Fruit fly (Drosophila melanogaster): ENCODE measurements around the gene CG42486.

DNA sequence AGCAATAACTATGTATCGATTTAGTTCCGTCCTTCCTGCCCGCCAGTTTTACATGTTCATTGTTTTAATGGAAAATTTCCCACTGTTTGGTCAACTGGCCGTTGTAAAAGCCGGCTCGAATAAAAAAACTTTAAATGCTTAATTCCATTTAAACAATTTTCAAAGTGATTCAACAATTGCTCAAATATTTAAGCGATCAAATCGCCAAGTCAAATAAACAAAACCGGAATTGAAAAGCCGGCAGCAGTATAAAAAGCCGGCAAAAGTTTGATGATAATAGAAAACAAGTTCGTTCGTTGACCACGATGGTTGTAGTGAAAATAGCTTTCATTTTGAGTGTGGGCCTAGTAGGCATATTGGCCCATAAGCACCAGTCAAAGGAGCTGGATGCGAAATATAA lies 4.0 kb downstream of the CG42486 start, which contains the start of gene Mal-B1:
- TF ChIP-seq CG8159 (tag; optimal IDR thresholded peaks at IDR 0.05), result no peak
- no peak for TF ChIP-seq Pif1A (GFP tag; optimal IDR thresholded peaks at IDR 0.05)
- TF ChIP-seq CG34367 (tag; optimal IDR thresholded peaks at IDR 0.05), result no peak
- TF ChIP-seq CG13204 (GFP tag; optimal IDR thresholded peaks at IDR 0.05), result no peak
- no peak for TF ChIP-seq CG10348 (GFP tag; IDR thresholded peaks at IDR 0.05)
- TF ChIP-seq D1 (tag; optimal IDR thresholded peaks at IDR 0.05), result no peak
- TF ChIP-seq EcR (GFP tag; optimal IDR thresholded peaks at IDR 0.05), result no peak
- no peak for TF ChIP-seq CG12605 (GFP tag; IDR thresholded peaks at IDR 0.05)

All from whole organism, pupa.